Worm (Caenorhabditis elegans): ENCODE data around the gene gldi-9.
A peak's percentile ranks its signal among the peaks of the same experiment; 100 is the strongest.

Gene gldi-9

ce11 chrIII:2768635-2769034 is 12.5 kb upstream of the gldi-9 start, which contains the start of gene swsn-3 (continued):
- TF ChIP-seq pha-4 (tag; optimal IDR thresholded peaks at IDR 0.05) = peak; percentile 24
- peak; percentile 43 for TF ChIP-seq nhr-80 (tag; optimal IDR thresholded peaks at IDR 0.05)
- peak; percentile 73 for TF ChIP-seq snpc-4 (GFP tag; optimal IDR thresholded peaks at IDR 0.05)
- TF ChIP-seq snpc-4 (tag; optimal IDR thresholded peaks at IDR 0.05) = peak; percentile 11 to 70 (median 62)
- peak; percentile 65 for TF ChIP-seq dpl-1 (GFP tag; optimal IDR thresholded peaks at IDR 0.05)
- TF ChIP-seq C17E4.6 (GFP tag; IDR thresholded peaks at IDR 0.05) = peak; percentile 68
- no peak for TF ChIP-seq F55B11.4 (tag; optimal IDR thresholded peaks at IDR 0.05; ENCODE audit: borderline replicate concordance, insufficient read depth)
- peak; percentile 57 for TF ChIP-seq ceh-91 (GFP tag; IDR thresholded peaks at IDR 0.05)
- no peak for TF ChIP-seq F39B2.1 (GFP tag; IDR thresholded peaks at IDR 0.05)
- TF ChIP-seq atf-7 (tag; optimal IDR thresholded peaks at IDR 0.05) = peak; percentile 7
- no peak for TF ChIP-seq zfh-2 (GFP tag; conservative IDR thresholded peaks at IDR 0.05)
- TF ChIP-seq hlh-12 (tag; optimal IDR thresholded peaks at IDR 0.05) = no peak
- no peak for TF ChIP-seq egl-18 (GFP tag; IDR thresholded peaks at IDR 0.05)
- TF ChIP-seq hmg-1.2 (GFP tag; IDR thresholded peaks at IDR 0.05) = peak; percentile 59
- peak; percentile 75 for TF ChIP-seq lsl-1 (GFP tag; optimal IDR thresholded peaks at IDR 0.05)
- no peak for TF ChIP-seq ceh-79 (tag; optimal IDR thresholded peaks at IDR 0.05)
- TF ChIP-seq K11D2.4 (GFP tag; IDR thresholded peaks at IDR 0.05) = peak; percentile 60; the same call in 1 of the 2 replicates
- TF ChIP-seq fkh-3 (tag; optimal IDR thresholded peaks at IDR 0.05) = no peak
- TF ChIP-seq zim-3 (tag; optimal IDR thresholded peaks at IDR 0.05) = no peak
- TF ChIP-seq somi-1 (GFP tag; optimal IDR thresholded peaks at IDR 0.05) = no peak
- TF ChIP-seq Y67H2A.10 (GFP tag; conservative IDR thresholded peaks at IDR 0.05) = peak; percentile 79
- no peak for TF ChIP-seq F57A8.1 (GFP tag; optimal IDR thresholded peaks at IDR 0.05)
- TF ChIP-seq mes-4 (tag; optimal IDR thresholded peaks at IDR 0.05) = no peak
- TF ChIP-seq Y56A3A.18 (GFP tag; IDR thresholded peaks at IDR 0.05) = peak; percentile 83; the same call in 1 of the 2 replicates
- TF ChIP-seq F23B12.7 (tag; optimal IDR thresholded peaks at IDR 0.05; ENCODE audit: insufficient read depth) = peak; percentile 86
- TF ChIP-seq C06A6.2 (GFP tag; conservative IDR thresholded peaks at IDR 0.05) = peak; percentile 79
- no peak for TF ChIP-seq T26A5.8 (tag; optimal IDR thresholded peaks at IDR 0.05)
- no peak for TF ChIP-seq sptf-2 (GFP tag; optimal IDR thresholded peaks at IDR 0.05)
- TF ChIP-seq F22D6.2 (tag; optimal IDR thresholded peaks at IDR 0.05) = no peak
- no peak for TF ChIP-seq ZK185.1 (tag; optimal IDR thresholded peaks at IDR 0.05; ENCODE audit: poor library complexity, severe bottlenecking)
- peak; percentile 86 for TF ChIP-seq pbrm-1 (GFP tag; IDR thresholded peaks at IDR 0.05)
- TF ChIP-seq attf-5 (GFP tag; optimal IDR thresholded peaks at IDR 0.05) = peak; percentile 99
- TF ChIP-seq dox-1 (GFP tag; IDR thresholded peaks at IDR 0.05) = peak; percentile 87
- TF ChIP-seq lin-40 (tag; optimal IDR thresholded peaks at IDR 0.05) = peak; percentile 80
- no peak for TF ChIP-seq chd-7 (tag; optimal IDR thresholded peaks at IDR 0.05)
- peak; percentile 60 for TF ChIP-seq tbp1 (GFP tag; optimal IDR thresholded peaks at IDR 0.05)
- TF ChIP-seq repo-1 (tag; optimal IDR thresholded peaks at IDR 0.05) = peak; percentile 49
- no peak for TF ChIP-seq Y95B8A.8 (GFP tag; IDR thresholded peaks at IDR 0.05)
- TF ChIP-seq die-1 (tag; optimal IDR thresholded peaks at IDR 0.05) = no peak
- peak; percentile 47 for TF ChIP-seq rpc-1 (optimal IDR thresholded peaks at IDR 0.05)
- peak; percentile 1 for TF ChIP-seq rpc-1 (tag; optimal IDR thresholded peaks at IDR 0.05)
- peak; percentile 49 for TF ChIP-seq xnd-1 (tag; optimal IDR thresholded peaks at IDR 0.05)
- TF ChIP-seq cebp-2 (GFP tag; IDR thresholded peaks at IDR 0.05) = no peak
- peak; percentile 24 for TF ChIP-seq T07F8.4 (tag; optimal IDR thresholded peaks at IDR 0.05)
- peak; percentile 41; the same call in 1 of the 2 replicates for TF ChIP-seq lir-1 (GFP tag; conservative IDR thresholded peaks at IDR 0.05)
- TF ChIP-seq madf-6 (GFP tag; IDR thresholded peaks at IDR 0.05) = peak; percentile 84
- peak; percentile 13 for TF ChIP-seq madf-10 (tag; optimal IDR thresholded peaks at IDR 0.05)
- TF ChIP-seq sea-2 (GFP tag; IDR thresholded peaks at IDR 0.05) = no peak
- 0 out of 2 replicates have a peak, but pooled peaks have one; percentile 37 for TF ChIP-seq madf-3 (GFP tag; IDR thresholded peaks at IDR 0.05)
- TF ChIP-seq Y79H2A.3 (GFP tag; conservative IDR thresholded peaks at IDR 0.05) = no peak

All from whole organism, young adult.